Worm (Caenorhabditis elegans) whole organism, L1 larva: ENCODE data around the gene T02C1.2.

ENCODE experiments used
- nhr-28 ChIP-seq: fragments of 150-350 bp; optimal IDR thresholded peaks from 2 replicates; lab custom pipeline; 2014; ENCODE audit warnings: missing biosample characterization, missing genetic modification characterization
- nhr-77 ChIP-seq: fragments of 150-350 bp; optimal IDR thresholded peaks from 2 replicates; lab custom pipeline; 2014; ENCODE audit warnings: missing biosample characterization, missing genetic modification characterization

DNA sequence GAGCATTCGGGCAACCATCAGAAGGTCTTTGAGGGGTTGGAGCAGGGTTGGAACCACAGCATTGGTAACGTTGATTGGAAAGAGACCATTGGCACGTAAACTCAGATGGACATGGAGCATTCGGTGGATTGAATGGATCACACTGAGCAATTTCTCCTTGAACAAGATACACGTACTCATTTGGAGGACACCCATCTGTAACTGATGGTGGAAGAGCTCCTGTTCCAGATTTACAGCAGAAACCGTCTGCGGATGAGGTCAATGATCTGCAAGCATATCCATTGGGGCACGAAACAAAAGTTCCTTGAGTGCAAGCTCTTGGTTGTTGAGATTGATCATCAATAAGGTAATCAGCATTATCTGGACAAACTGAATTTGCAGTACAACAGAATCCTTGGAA, 48.9 kb upstream of the T02C1.2 start:
- TF ChIP-seq nhr-77 (tag; lab: Kevin White, UChicago) = no peak
- TF ChIP-seq nhr-28 (tag; lab: Kevin White, UChicago) = no peak
